Fruit fly (Drosophila melanogaster) whole organism: ENCODE measurements around the gene CG31077.

Experiments
- CG8478 ChIP-seq: fragments of >200 bp; optimal IDR thresholded peaks from 2 replicates; lab custom pipeline; 2018; ENCODE audit warnings: inconsistent platforms
- Dll ChIP-seq: fragments of >200 bp; optimal IDR thresholded peaks from 2 replicates; lab custom pipeline; 2017
- EcR ChIP-seq, 2 experiments: fragments of >200 bp; optimal IDR thresholded peaks; 2 replicates each; lab custom pipeline; 2017; ENCODE audit warnings: missing biosample characterization in 2 of 2, missing genetic modification characterization in 2 of 2, missing genetic modification reagents in 2 of 2
- pan ChIP-seq: fragments of >200 bp; optimal IDR thresholded peaks from 2 replicates; lab custom pipeline; 2017
- psq ChIP-seq: fragments of >200 bp; optimal IDR thresholded peaks from 2 replicates; lab custom pipeline; 2017
- usp ChIP-seq: fragments of >200 bp; optimal IDR thresholded peaks from 2 replicates; lab custom pipeline; 2017; ENCODE audit warnings: missing biosample characterization, missing genetic modification characterization, mixed read lengths

DNA sequence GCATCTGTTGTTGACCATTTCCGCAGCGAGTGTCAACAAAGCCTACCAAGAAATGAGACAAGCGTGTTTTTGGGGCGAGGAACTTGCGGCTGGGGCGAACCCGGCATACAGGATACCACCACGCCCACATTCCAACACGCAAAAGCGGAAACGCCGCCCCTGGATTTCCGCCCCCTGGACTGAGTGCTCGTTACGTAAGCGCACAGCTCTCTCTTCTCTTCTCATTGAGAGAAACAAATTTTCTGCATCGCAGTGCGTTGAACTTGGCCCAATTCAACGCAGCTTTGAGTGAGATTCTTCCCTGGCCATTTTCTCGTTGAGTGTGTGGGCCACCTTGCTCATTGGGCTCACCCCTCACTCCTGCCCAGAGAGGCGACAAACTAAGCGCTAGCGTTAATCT is 39.1 kb upstream of the CG31077 start:
- TF ChIP-seq Dll (lab: Kevin White, UChicago) = no peak
- peak in 1 of 2 experiments; percentile 62 for TF ChIP-seq EcR (GFP tag; optimal IDR thresholded peaks at IDR 0.05; lab: Kevin White, UChicago)
- no peak for TF ChIP-seq usp
- TF ChIP-seq psq = no peak
- TF ChIP-seq pan = no peak
- no peak for TF ChIP-seq CG8478 (lab: Kevin White, UChicago)
